Fruit fly (Drosophila melanogaster) whole organism, embryonic: ENCODE data around the gene rgn.

Experiments used
- Asciz ChIP-seq: fragments of 200-800 bp; sonication (Bioruptor generic); optimal IDR thresholded peaks from 2 replicates; lab custom pipeline; 2017; ENCODE audit warnings: missing biosample characterization, mild to moderate bottlenecking, missing genetic modification characterization, missing genetic modification reagents
- CG10209 ChIP-seq: fragments of 200-800 bp; sonication (Bioruptor generic); optimal IDR thresholded peaks from 3 replicates; lab custom pipeline; 2017; ENCODE audit warnings: missing biosample characterization, mild to moderate bottlenecking, missing genetic modification characterization, missing genetic modification reagents
- CG10267 ChIP-seq: fragments of 200-800 bp; sonication (Bioruptor generic); optimal IDR thresholded peaks from 2 replicates; lab custom pipeline; 2018; ENCODE audit warnings: missing biosample characterization, mild to moderate bottlenecking, missing genetic modification characterization, moderate library complexity
- CG10462 ChIP-seq: fragments of 200-800 bp; sonication (Bioruptor generic); optimal IDR thresholded peaks from 2 replicates; lab custom pipeline; 2016; ENCODE audit warnings: missing biosample characterization, missing genetic modification characterization
- CG11085 ChIP-seq: fragments of 200-800 bp; sonication (Bioruptor generic); IDR thresholded peaks from 2 replicates; pipeline ENCODE4 v1.3.6; 2022; ENCODE audit warnings: missing biosample characterization, missing genetic modification characterization
- CG11093 ChIP-seq: fragments of 200-800 bp; sonication (Bioruptor generic); IDR thresholded peaks from 3 replicates; pipeline ENCODE4 v1.3.6; 2022; ENCODE audit warnings: missing biosample characterization, missing genetic modification characterization
- CG11504 ChIP-seq: fragments of 200-800 bp; sonication (Bioruptor generic); optimal IDR thresholded peaks from 3 replicates; lab custom pipeline; 2019; ENCODE audit warnings: missing biosample characterization, mild to moderate bottlenecking, missing genetic modification characterization, moderate library complexity
- CG13123 ChIP-seq: fragments of 200-800 bp; sonication (Bioruptor generic); optimal IDR thresholded peaks from 2 replicates; lab custom pipeline; 2016; ENCODE audit warnings: missing biosample characterization, missing genetic modification characterization
- CG14014 ChIP-seq: fragments of 200-800 bp; sonication (Bioruptor generic); IDR thresholded peaks from 2 replicates; pipeline ENCODE4 v1.3.6; 2022; ENCODE audit warnings: missing biosample characterization, missing genetic modification characterization
- CG15696 ChIP-seq: fragments of 200-800 bp; sonication (Bioruptor generic); optimal IDR thresholded peaks from 2 replicates; lab custom pipeline; 2019; ENCODE audit warnings: missing biosample characterization, mild to moderate bottlenecking, missing genetic modification characterization, moderate library complexity
- CG1832 ChIP-seq: fragments of 200-800 bp; sonication (Bioruptor generic); optimal IDR thresholded peaks from 2 replicates; lab custom pipeline; 2017; ENCODE audit warnings: missing biosample characterization, mild to moderate bottlenecking, missing genetic modification characterization, inconsistent platforms
- CG2712 ChIP-seq: fragments of 200-800 bp; optimal IDR thresholded peaks from 3 replicates; lab custom pipeline; 2019; ENCODE audit warnings: missing biosample characterization, mild to moderate bottlenecking, missing genetic modification characterization, moderate library complexity
- CG31365 ChIP-seq: fragments of 200-800 bp; sonication (Bioruptor generic); optimal IDR thresholded peaks from 2 replicates; lab custom pipeline; 2018; ENCODE audit warnings: missing biosample characterization, mild to moderate bottlenecking, missing genetic modification characterization
- CG32767 ChIP-seq: fragments of 200-800 bp; sonication (Bioruptor generic); IDR thresholded peaks from 2 replicates; pipeline ENCODE4 v1.3.6; 2022; ENCODE audit warnings: missing biosample characterization, missing genetic modification characterization
- CG34224 ChIP-seq: fragments of 200-800 bp; sonication (Bioruptor generic); IDR thresholded peaks from 3 replicates; pipeline ENCODE4 v1.3.6; 2022; ENCODE audit warnings: missing biosample characterization, missing genetic modification characterization; ENCODE audit not compliant: partially characterized antibody
- CG34422 ChIP-seq: fragments of 200-800 bp; sonication (Bioruptor generic); IDR thresholded peaks from 3 replicates; pipeline ENCODE4 v1.3.6; 2022; ENCODE audit warnings: missing biosample characterization, missing genetic modification characterization
- CG4424 ChIP-seq: fragments of 200-800 bp; sonication (Bioruptor generic); optimal IDR thresholded peaks from 3 replicates; lab custom pipeline; 2016; ENCODE audit warnings: missing biosample characterization, missing genetic modification characterization
- CG5953 ChIP-seq: fragments of 200-800 bp; sonication (Bioruptor generic); IDR thresholded peaks from 2 replicates; pipeline ENCODE4 v1.3.6; 2022; ENCODE audit warnings: missing biosample characterization, missing genetic modification characterization
- CG6683 ChIP-seq: fragments of 200-800 bp; sonication (Bioruptor generic); optimal IDR thresholded peaks from 2 replicates; lab custom pipeline; 2017; ENCODE audit warnings: missing biosample characterization, mild to moderate bottlenecking, missing genetic modification characterization, missing genetic modification reagents
- CG8089 ChIP-seq: fragments of 200-800 bp; sonication (Bioruptor generic); optimal IDR thresholded peaks from 3 replicates; lab custom pipeline; 2016; ENCODE audit warnings: missing biosample characterization, missing genetic modification characterization
- D19B ChIP-seq: fragments of 200-800 bp; sonication (Bioruptor generic); optimal IDR thresholded peaks from 2 replicates; lab custom pipeline; 2017; ENCODE audit warnings: missing biosample characterization, mild to moderate bottlenecking, missing genetic modification characterization
- Doc2 ChIP-seq: fragments of 200-800 bp; sonication (Bioruptor generic); IDR thresholded peaks from 2 replicates; pipeline ENCODE4 v1.3.6; 2022; ENCODE audit warnings: missing biosample characterization, missing genetic modification characterization
- Fer2 ChIP-seq: fragments of 200-800 bp; sonication (Bioruptor generic); optimal IDR thresholded peaks from 2 replicates; lab custom pipeline; 2018; ENCODE audit warnings: missing biosample characterization, mild to moderate bottlenecking, missing genetic modification characterization, moderate library complexity
- Fer3 ChIP-seq: fragments of 200-800 bp; sonication (Bioruptor generic); optimal IDR thresholded peaks from 2 replicates; lab custom pipeline; 2018; ENCODE audit warnings: missing biosample characterization, mild to moderate bottlenecking, missing genetic modification characterization, moderate library complexity
- HLH3B ChIP-seq: fragments of 200-800 bp; sonication (Bioruptor generic); IDR thresholded peaks from 2 replicates; pipeline ENCODE4 v1.3.6; 2022; ENCODE audit warnings: missing biosample characterization, missing genetic modification characterization
- HmgD ChIP-seq: fragments of 200-800 bp; sonication (Bioruptor generic); optimal IDR thresholded peaks from 3 replicates; lab custom pipeline; 2016; ENCODE audit warnings: missing biosample characterization, missing genetic modification characterization
- Hr3 ChIP-seq: fragments of 200-800 bp; sonication (Bioruptor generic); optimal IDR thresholded peaks from 3 replicates; lab custom pipeline; 2016; ENCODE audit warnings: missing biosample characterization, missing genetic modification characterization
- Hr78 ChIP-seq, 2 experiments: fragments of 200-800 bp in 1 of 2; fragments of >200 bp in 1 of 2; sonication (Bioruptor generic) in 1 of 2; optimal IDR thresholded peaks; 2 replicates each; lab custom pipeline; 2017 to 2019; ENCODE audit warnings: missing biosample characterization in 2 of 2, missing genetic modification characterization in 2 of 2, mild to moderate bottlenecking in 1 of 2, moderate library complexity in 1 of 2
- Ptx1 ChIP-seq: fragments of 200-800 bp; sonication (Bioruptor generic); IDR thresholded peaks from 2 replicates; pipeline ENCODE4 v1.3.6; 2022; ENCODE audit warnings: missing biosample characterization, missing genetic modification characterization
- Six4 ChIP-seq: fragments of 200-800 bp; sonication (Bioruptor generic); optimal IDR thresholded peaks from 2 replicates; lab custom pipeline; 2016; ENCODE audit warnings: missing biosample characterization, missing genetic modification characterization
- Usf ChIP-seq: fragments of 200-800 bp; sonication (Bioruptor generic); optimal IDR thresholded peaks from 2 replicates; lab custom pipeline; 2017; ENCODE audit warnings: missing genotype, missing biosample characterization, missing genetic modification characterization
- Vsx1 ChIP-seq: fragments of 200-800 bp; sonication (Bioruptor generic); optimal IDR thresholded peaks from 2 replicates; lab custom pipeline; 2017; ENCODE audit warnings: missing biosample characterization, mild to moderate bottlenecking, missing genetic modification characterization, missing genetic modification reagents
- ac ChIP-seq: fragments of 200-800 bp; sonication (Bioruptor generic); optimal IDR thresholded peaks from 3 replicates; lab custom pipeline; 2017; ENCODE audit warnings: missing biosample characterization, mild to moderate bottlenecking, missing genetic modification characterization
- ash1 ChIP-seq: fragments of 200-800 bp; sonication (Bioruptor generic); optimal IDR thresholded peaks from 2 replicates; lab custom pipeline; 2018; ENCODE audit warnings: missing biosample characterization, mild to moderate bottlenecking, missing genetic modification characterization
- chif ChIP-seq, 2 experiments: fragments of 200-800 bp; sonication (Bioruptor generic); optimal IDR thresholded peaks; 3 replicates each; lab custom pipeline; 2016; ENCODE audit warnings: missing biosample characterization in 2 of 2, missing genetic modification characterization in 2 of 2
- exex ChIP-seq: fragments of 200-800 bp; sonication (Bioruptor generic); optimal IDR thresholded peaks from 4 replicates; lab custom pipeline; 2018; ENCODE audit warnings: missing biosample characterization, mild to moderate bottlenecking, missing genetic modification characterization, moderate library complexity
- gfzf ChIP-seq: fragments of 200-800 bp; sonication (Bioruptor generic); optimal IDR thresholded peaks from 2 replicates; lab custom pipeline; 2016; ENCODE audit warnings: missing biosample characterization, mild to moderate bottlenecking, missing genetic modification characterization, moderate library complexity
- ham ChIP-seq: fragments of 200-800 bp; sonication (Bioruptor generic); IDR thresholded peaks from 2 replicates; pipeline ENCODE4 v1.3.6; 2022; ENCODE audit warnings: missing biosample characterization, missing genetic modification characterization
- ind ChIP-seq: fragments of 200-800 bp; sonication (Bioruptor generic); optimal IDR thresholded peaks from 3 replicates; lab custom pipeline; 2016; ENCODE audit warnings: missing biosample characterization, missing genetic modification characterization
- jing ChIP-seq: fragments of 200-800 bp; sonication (Bioruptor generic); optimal IDR thresholded peaks from 2 replicates; lab custom pipeline; 2018; ENCODE audit warnings: missing biosample characterization, mild to moderate bottlenecking, missing genetic modification characterization
- lilli ChIP-seq: fragments of 200-800 bp; sonication (Bioruptor generic); optimal IDR thresholded peaks from 3 replicates; lab custom pipeline; 2016; ENCODE audit warnings: missing biosample characterization, missing genetic modification characterization
- otp ChIP-seq: fragments of 200-800 bp; sonication (Bioruptor generic); IDR thresholded peaks from 3 replicates; pipeline ENCODE4, ENCODE4 v1.3.6; 2022; ENCODE audit warnings: missing biosample characterization, missing genetic modification characterization
- pros ChIP-seq: fragments of 200-800 bp; sonication (Bioruptor generic); optimal IDR thresholded peaks from 3 replicates; lab custom pipeline; 2019; ENCODE audit warnings: missing biosample characterization, mild to moderate bottlenecking, missing genetic modification characterization, moderate library complexity
- pum ChIP-seq: fragments of 200-800 bp; sonication (Bioruptor generic); optimal IDR thresholded peaks from 2 replicates; lab custom pipeline; 2016; ENCODE audit warnings: missing biosample characterization, missing genetic modification characterization
- ranshi ChIP-seq: fragments of 200-800 bp; sonication (Bioruptor generic); IDR thresholded peaks from 2 replicates; pipeline ENCODE4 v1.3.6; 2022; ENCODE audit warnings: missing biosample characterization, missing genetic modification characterization
- sc ChIP-seq, 3 experiments: fragments of >200 bp in 2 of 3; fragments of 200-800 bp in 1 of 3; sonication (Bioruptor generic) in 1 of 3; optimal IDR thresholded peaks; 2 replicates in 2 of 3; 3 replicates in 1 of 3; lab custom pipeline; 2017; ENCODE audit warnings: mild to moderate bottlenecking in 1 of 3, missing biosample characterization in 1 of 3, missing genetic modification characterization in 1 of 3, missing genetic modification reagents in 1 of 3
- sens-2 ChIP-seq: fragments of 200-800 bp; sonication (Bioruptor generic); IDR thresholded peaks from 2 replicates; pipeline ENCODE4 v1.3.6; 2022; ENCODE audit warnings: missing biosample characterization, missing genetic modification characterization
- slp2 ChIP-seq: fragments of 200-800 bp; sonication (Bioruptor generic); optimal IDR thresholded peaks from 2 replicates; lab custom pipeline; 2016; ENCODE audit warnings: missing biosample characterization, missing genetic modification characterization
- tna ChIP-seq: fragments of 200-800 bp; sonication (Bioruptor generic); IDR thresholded peaks from 2 replicates; pipeline ENCODE4 v1.3.6; 2022; ENCODE audit warnings: missing biosample characterization, missing genetic modification characterization; ENCODE audit not compliant: partially characterized antibody
- vvl ChIP-seq: fragments of 200-800 bp; sonication (Bioruptor generic); IDR thresholded peaks from 2 replicates; pipeline ENCODE4 v1.3.6; 2022; ENCODE audit warnings: missing biosample characterization, missing genetic modification characterization

rgn gene

DNA sequence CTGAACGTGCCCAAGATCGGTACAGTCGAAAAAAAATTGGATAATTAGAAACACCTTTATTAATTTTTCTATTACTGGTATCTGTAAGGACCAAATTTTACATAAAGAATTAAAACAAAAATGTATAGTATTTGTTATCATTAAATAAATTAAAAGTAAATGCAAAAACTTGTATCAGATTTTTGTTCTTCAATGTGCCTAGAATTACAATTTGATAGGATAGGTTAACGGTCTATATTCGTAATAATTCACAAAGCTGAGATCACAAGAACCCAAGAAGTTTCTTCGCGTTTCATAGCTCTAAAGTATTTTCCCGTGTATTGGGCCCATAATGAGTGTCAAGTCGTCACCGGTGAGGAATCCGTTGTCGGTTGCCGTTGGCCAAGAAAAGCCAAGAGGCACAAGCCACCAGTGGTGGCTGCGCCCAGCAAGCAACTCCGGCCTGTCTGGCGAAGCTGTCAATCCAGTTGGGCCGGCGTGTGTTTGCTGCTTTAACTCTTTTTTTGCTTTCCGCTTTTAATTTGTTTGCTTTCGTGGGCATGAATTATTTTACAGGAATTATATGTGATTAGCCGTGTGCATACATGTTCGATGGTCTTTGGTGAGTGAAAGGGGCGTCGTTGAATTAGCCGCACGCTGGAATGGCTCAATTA, 35.7 kb downstream of the rgn start (continued):
- no peak for TF ChIP-seq Fer2 (tag; lab: Kevin White, UChicago)
- TF ChIP-seq ind (GFP tag; lab: Kevin White, UChicago), result peak; percentile 39
- peak; percentile 11 for TF ChIP-seq Usf (GFP tag; lab: Kevin White, UChicago)
- peak; percentile 18 for TF ChIP-seq Six4 (GFP tag; lab: Kevin White, UChicago)
- TF ChIP-seq CG6683 (GFP tag; lab: Kevin White, UChicago), result no peak
- TF ChIP-seq CG14014 (GFP tag; lab: Robert Waterston, UW), result no peak
- no peak for TF ChIP-seq CG13123 (GFP tag; lab: Kevin White, UChicago)
- peak; percentile 47; the same call in 1 of the 2 replicates for TF ChIP-seq CG32767 (GFP tag; lab: Robert Waterston, UW)
- TF ChIP-seq exex (tag; lab: Kevin White, UChicago), result peak; percentile 16
- peak; percentile 50 for TF ChIP-seq CG4424 (GFP tag; lab: Kevin White, UChicago)
- TF ChIP-seq Asciz (GFP tag; lab: Kevin White, UChicago), result peak; percentile 48
- no peak for TF ChIP-seq vvl (GFP tag; lab: Robert Waterston, UW)
- TF ChIP-seq CG10209, result peak; percentile 53
- TF ChIP-seq Hr3 (GFP tag; lab: Kevin White, UChicago), result peak; percentile 29
- peak; percentile 11 for TF ChIP-seq lilli (GFP tag; lab: Kevin White, UChicago)
- no peak for TF ChIP-seq ham (GFP tag; lab: Robert Waterston, UW)
- no peak for TF ChIP-seq Doc2 (GFP tag; lab: Robert Waterston, UW)
- TF ChIP-seq CG34224, result no peak
- no peak for TF ChIP-seq ranshi (GFP tag; lab: Robert Waterston, UW)
- no peak for TF ChIP-seq CG15696 (tag; lab: Kevin White, UChicago)
- TF ChIP-seq Ptx1 (GFP tag; lab: Robert Waterston, UW), result peak; percentile 55
- TF ChIP-seq gfzf, result no peak
- no peak for TF ChIP-seq CG8089 (GFP tag; lab: Kevin White, UChicago)
- TF ChIP-seq ac, result no peak
- TF ChIP-seq CG11093 (GFP tag; lab: Robert Waterston, UW), result no peak
- peak; percentile 40 for TF ChIP-seq Fer3 (tag; lab: Kevin White, UChicago)
- TF ChIP-seq D19B (GFP tag; lab: Kevin White, UChicago), result no peak
- peak; percentile 78 for TF ChIP-seq CG2712 (tag; lab: Kevin White, UChicago)
- TF ChIP-seq CG31365 (tag; lab: Kevin White, UChicago), result no peak
- TF ChIP-seq pum, result no peak
- TF ChIP-seq HLH3B (GFP tag; lab: Robert Waterston, UW), result no peak
- no peak for TF ChIP-seq pros
- no peak for TF ChIP-seq sens-2 (GFP tag; lab: Robert Waterston, UW)
- no peak for TF ChIP-seq slp2 (GFP tag; lab: Kevin White, UChicago)
- no peak for TF ChIP-seq CG10462 (GFP tag; lab: Kevin White, UChicago)
- no peak for TF ChIP-seq HmgD (GFP tag; lab: Kevin White, UChicago)
- no peak for TF ChIP-seq CG11085 (GFP tag; lab: Robert Waterston, UW)
- TF ChIP-seq CG5953 (GFP tag; lab: Robert Waterston, UW), result no peak
- TF ChIP-seq CG1832 (GFP tag; lab: Kevin White, UChicago), result no peak
- no peak for TF ChIP-seq otp (GFP tag; lab: Robert Waterston, UW)
- TF ChIP-seq CG11504 (tag; lab: Kevin White, UChicago), result peak; percentile 82
- TF ChIP-seq ash1, result no peak
- TF ChIP-seq sc (optimal IDR thresholded peaks at IDR 0.05; lab: Kevin White, UChicago), result no peak
- peak; percentile 37 for TF ChIP-seq sc (GFP tag; optimal IDR thresholded peaks at IDR 0.05; lab: Kevin White, UChicago)
- no peak for TF ChIP-seq CG34422 (GFP tag; lab: Robert Waterston, UW)
- TF ChIP-seq jing (GFP tag; lab: Kevin White, UChicago), result peak; percentile 23
- TF ChIP-seq chif (GFP tag; optimal IDR thresholded peaks at IDR 0.05; lab: Kevin White, UChicago), result no peak
- TF ChIP-seq Vsx1 (GFP tag; lab: Kevin White, UChicago), result no peak
- TF ChIP-seq CG10267, result peak; percentile 54
- TF ChIP-seq tna (GFP tag; lab: Robert Waterston, UW), result no peak
- no peak for TF ChIP-seq Hr78 (GFP tag; optimal IDR thresholded peaks at IDR 0.05; lab: Kevin White, UChicago)
